Fruit fly (Drosophila melanogaster): ENCODE data around the gene CG7573.

The CG7573 gene

dm6 chr3L:11309743-11310518 lies 1.6 kb upstream of the CG7573 start:
- no peak for TF ChIP-seq fu2 (GFP tag; optimal IDR thresholded peaks at IDR 0.05)
- no peak for TF ChIP-seq pfk (GFP tag; optimal IDR thresholded peaks at IDR 0.05)
- TF ChIP-seq knrl (GFP tag; IDR thresholded peaks at IDR 0.05; ENCODE audit: partially characterized antibody): no peak
- no peak for TF ChIP-seq dm (GFP tag; optimal IDR thresholded peaks at IDR 0.05)
- no peak for TF ChIP-seq CG2889 (GFP tag; IDR thresholded peaks at IDR 0.05)
- peak; percentile 79 for TF ChIP-seq dmrt11E (tag; optimal IDR thresholded peaks at IDR 0.05)
- TF ChIP-seq Nf-YB (GFP tag; optimal IDR thresholded peaks at IDR 0.05): peak; percentile 40
- no peak for TF ChIP-seq CG4328 (GFP tag; optimal IDR thresholded peaks at IDR 0.05)
- TF ChIP-seq CG17829 (tag; optimal IDR thresholded peaks at IDR 0.05): peak; percentile 39
- no peak for TF ChIP-seq slp2 (GFP tag; optimal IDR thresholded peaks at IDR 0.05)
- no peak for TF ChIP-seq Dp (GFP tag; optimal IDR thresholded peaks at IDR 0.05)
- TF ChIP-seq Stat92E (GFP tag; optimal IDR thresholded peaks at IDR 0.05): no peak
- TF ChIP-seq crc (GFP tag; optimal IDR thresholded peaks at IDR 0.05): no peak
- TF ChIP-seq CG13287 (GFP tag; IDR thresholded peaks at IDR 0.05; ENCODE audit: partially characterized antibody): no peak
- no peak for TF ChIP-seq eyg (GFP tag; optimal IDR thresholded peaks at IDR 0.05)
- no peak for TF ChIP-seq HLH4C (GFP tag; IDR thresholded peaks at IDR 0.05; ENCODE audit: partially characterized antibody)
- TF ChIP-seq klu (GFP tag; IDR thresholded peaks at IDR 0.05): no peak
- TF ChIP-seq Dbx (GFP tag; IDR thresholded peaks at IDR 0.05): no peak
- TF ChIP-seq HLH3B (GFP tag; IDR thresholded peaks at IDR 0.05): no peak
- TF ChIP-seq CG17359 (tag; optimal IDR thresholded peaks at IDR 0.05): no peak
- TF ChIP-seq CG4404 (GFP tag; IDR thresholded peaks at IDR 0.05): no peak
- no peak for TF ChIP-seq fru (optimal IDR thresholded peaks at IDR 0.05)
- no peak for TF ChIP-seq CG1603 (tag; optimal IDR thresholded peaks at IDR 0.05)
- TF ChIP-seq chm (GFP tag; IDR thresholded peaks at IDR 0.05): no peak
- TF ChIP-seq ci (GFP tag; IDR thresholded peaks at IDR 0.05): no peak
- TF ChIP-seq CG15269 (tag; optimal IDR thresholded peaks at IDR 0.05): peak; percentile 4
- TF ChIP-seq lilli (GFP tag; optimal IDR thresholded peaks at IDR 0.05): no peak
- TF ChIP-seq CG8290 (GFP tag; optimal IDR thresholded peaks at IDR 0.05): no peak
- peak in 1 of 2 experiments; percentile 22 for TF ChIP-seq CG8290 (tag; optimal IDR thresholded peaks at IDR 0.05)
- TF ChIP-seq CG9215 (GFP tag; IDR thresholded peaks at IDR 0.05): no peak
- TF ChIP-seq Vsx1 (GFP tag; optimal IDR thresholded peaks at IDR 0.05): no peak
- no peak for TF ChIP-seq so (GFP tag; IDR thresholded peaks at IDR 0.05)
- TF ChIP-seq CHES-1-like (GFP tag; optimal IDR thresholded peaks at IDR 0.05): no peak
- peak; percentile 1 for TF ChIP-seq fd96Cb (tag; optimal IDR thresholded peaks at IDR 0.05)
- TF ChIP-seq Oli (tag; optimal IDR thresholded peaks at IDR 0.05): peak; percentile 14
- TF ChIP-seq CG12299 (tag; optimal IDR thresholded peaks at IDR 0.05): no peak
- TF ChIP-seq ham (GFP tag; IDR thresholded peaks at IDR 0.05): no peak
- no peak for TF ChIP-seq CG11247 (GFP tag; IDR thresholded peaks at IDR 0.05)
- TF ChIP-seq CG15696 (tag; optimal IDR thresholded peaks at IDR 0.05): peak; percentile 33
- TF ChIP-seq CG10959 (GFP tag; IDR thresholded peaks at IDR 0.05): no peak
- no peak for TF ChIP-seq Fer3 (tag; optimal IDR thresholded peaks at IDR 0.05)
- TF ChIP-seq CG9437 (GFP tag; optimal IDR thresholded peaks at IDR 0.05): peak; percentile 8
- no peak for TF ChIP-seq tgo (GFP tag; IDR thresholded peaks at IDR 0.05)
- peak; percentile 18 for TF ChIP-seq Sox100B (GFP tag; optimal IDR thresholded peaks at IDR 0.05)
- TF ChIP-seq D19B (GFP tag; optimal IDR thresholded peaks at IDR 0.05): no peak
- TF ChIP-seq CG12104 (GFP tag; optimal IDR thresholded peaks at IDR 0.05): no peak
- TF ChIP-seq Hey (tag; optimal IDR thresholded peaks at IDR 0.05): no peak
- peak; percentile 96 for TF ChIP-seq crol (GFP tag; IDR thresholded peaks at IDR 0.05)
- no peak for TF ChIP-seq bigmax (GFP tag; optimal IDR thresholded peaks at IDR 0.05)
- no peak for TF ChIP-seq ems (GFP tag; optimal IDR thresholded peaks at IDR 0.05)
- TF ChIP-seq CG18262 (tag; optimal IDR thresholded peaks at IDR 0.05): peak; percentile 69

All from whole organism, embryonic.